Worm (Caenorhabditis elegans) whole organism, early embryonic: ENCODE results near the gene srlf-26.

Experiments used
- aly-1 ChIP-seq: sonication (generic microtip); optimal IDR thresholded peaks from 2 replicates; lab custom pipeline; 2016; ENCODE audit warnings: missing genetic modification characterization, missing compliant biosample characterization
- ama-1 ChIP-seq: fragments of 150-350 bp; optimal IDR thresholded peaks from 2 replicates; lab custom pipeline; 2014
- ceh-13 ChIP-seq: fragments of 200-800 bp; sonication (Bioruptor generic); optimal IDR thresholded peaks from 2 replicates; lab custom pipeline; 2018; ENCODE audit warnings: mild to moderate bottlenecking, missing genetic modification characterization, missing compliant biosample characterization
- flt-1 ChIP-seq: fragments of 200-800 bp; sonication (Bioruptor generic); IDR thresholded peaks from 2 replicates; pipeline ENCODE4 v1.3.6; 2022; ENCODE audit warnings: missing genetic modification characterization, missing compliant biosample characterization
- hmbx-1 ChIP-seq: sonication (generic microtip); optimal IDR thresholded peaks from 2 replicates; lab custom pipeline; 2016; ENCODE audit warnings: mild to moderate bottlenecking, missing genetic modification characterization, missing compliant biosample characterization
- hmg-4 ChIP-seq: fragments of 200-800 bp; sonication (Bioruptor generic); optimal IDR thresholded peaks from 2 replicates; lab custom pipeline; 2018; ENCODE audit warnings: mild to moderate bottlenecking, missing genetic modification characterization, missing compliant biosample characterization
- hnd-1 ChIP-seq: sonication (generic microtip); optimal IDR thresholded peaks from 2 replicates; lab custom pipeline; 2016; ENCODE audit warnings: missing genetic modification characterization, missing compliant biosample characterization
- pes-1 ChIP-seq: fragments of 200-800 bp; sonication (Bioruptor generic); IDR thresholded peaks from 2 replicates; pipeline ENCODE4 v1.3.6; 2022; ENCODE audit warnings: missing genetic modification reagents, missing genetic modification characterization, missing compliant biosample characterization
- tbx-11 ChIP-seq: fragments of 200-800 bp; sonication (Bioruptor generic); IDR thresholded peaks from 2 replicates; pipeline ENCODE4 v1.3.6; 2022; ENCODE audit warnings: missing genetic modification characterization, missing compliant biosample characterization

- no peak for TF ChIP-seq pes-1 (GFP tag; lab: Robert Waterston, UW)
- TF ChIP-seq hnd-1: no peak
- TF ChIP-seq hmbx-1 (tag; lab: Kevin White, UChicago): no peak
- TF ChIP-seq tbx-11 (GFP tag; lab: Robert Waterston, UW): no peak
- TF ChIP-seq ama-1 (lab: Kevin White, UChicago): no peak
- no peak for TF ChIP-seq hmg-4 (GFP tag; lab: Kevin White, UChicago)
- no peak for TF ChIP-seq ceh-13 (GFP tag; lab: Kevin White, UChicago)
- no peak for TF ChIP-seq aly-1 (tag; lab: Kevin White, UChicago)
- no peak for TF ChIP-seq flt-1
Observed at ce11 chrIV:13725201-13725600, 46.5 kb downstream of the srlf-26 start.
